Worm (Caenorhabditis elegans) whole organism, L4/young adult: ENCODE results near the gene clec-175.

Experiments used
- dao-5 ChIP-seq: sonication (generic microtip); optimal IDR thresholded peaks from 2 replicates; lab custom pipeline; 2016; ENCODE audit warnings: missing genotype, missing genetic modification characterization, moderate library complexity, missing compliant biosample characterization
- him-1 ChIP-seq: sonication (generic microtip); optimal IDR thresholded peaks from 2 replicates; lab custom pipeline; 2016; ENCODE audit warnings: missing genotype, missing genetic modification reagents, missing genetic modification characterization, missing compliant biosample characterization

DNA sequence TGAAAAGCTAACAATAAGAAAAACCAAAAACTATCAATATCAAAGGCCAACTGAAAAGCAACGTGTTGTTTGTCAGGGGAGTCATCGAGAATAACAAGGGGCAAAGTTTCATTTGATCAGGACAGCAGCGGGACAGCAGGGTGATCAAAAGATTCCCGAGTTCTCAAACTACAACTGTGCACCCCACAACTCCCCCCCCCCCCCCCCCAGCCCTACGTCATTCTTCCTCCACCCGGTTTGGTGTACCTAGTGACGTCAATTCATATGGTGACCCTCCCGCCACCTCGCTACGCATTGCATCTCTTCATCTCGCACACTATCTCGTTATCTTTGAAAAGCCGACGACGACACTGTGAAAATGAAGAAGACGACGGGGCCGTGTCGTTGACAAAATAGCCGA lies 51.6 kb downstream of the clec-175 start:
- TF ChIP-seq him-1: no peak
- no peak for TF ChIP-seq dao-5 (tag; lab: Kevin White, UChicago)
